Worm (Caenorhabditis elegans): ENCODE results near the gene B0361.11.

B0361.11 gene

ce11 chrIII:7278491-7278890 is 1.1 kb downstream of the B0361.11 start (continued):
- TF ChIP-seq tra-1 (GFP tag; IDR thresholded peaks at IDR 0.05): peak; percentile 79; the same call in 1 of the 2 replicates
- TF ChIP-seq nhr-42 (GFP tag; IDR thresholded peaks at IDR 0.05): peak; percentile 81
- TF ChIP-seq egl-43 (GFP tag; IDR thresholded peaks at IDR 0.05): no peak; the same call in 1 of the 2 replicates
- TF ChIP-seq mdt-29 (GFP tag; IDR thresholded peaks at IDR 0.05): no peak
- peak; percentile 45; the same call in 1 of the 2 replicates for TF ChIP-seq D1046.2 (GFP tag; IDR thresholded peaks at IDR 0.05)
- 0 out of 2 replicates have a peak, but pooled peaks have one; percentile 30 for TF ChIP-seq snpc-1.2 (GFP tag; IDR thresholded peaks at IDR 0.05)
- TF ChIP-seq saeg-2 (GFP tag; IDR thresholded peaks at IDR 0.05): no peak
- TF ChIP-seq R02D3.7 (tag; optimal IDR thresholded peaks at IDR 0.05): no peak
- TF ChIP-seq nhr-41 (GFP tag; IDR thresholded peaks at IDR 0.05): peak; percentile 56; the same call in 1 of the 2 replicates
- TF ChIP-seq pha-4 (GFP tag; IDR thresholded peaks at IDR 0.05): no peak
- no peak for TF ChIP-seq pha-4 (tag; optimal IDR thresholded peaks at IDR 0.05)
- peak; percentile 84 for TF ChIP-seq lin-1 (GFP tag; IDR thresholded peaks at IDR 0.05)
- peak; percentile 57; the same call in 1 of the 2 replicates for TF ChIP-seq zfp-3 (GFP tag; conservative IDR thresholded peaks at IDR 0.05)
- peak; percentile 72 for TF ChIP-seq duxl-1 (tag; optimal IDR thresholded peaks at IDR 0.05; ENCODE audit: poor library complexity)
- no peak for TF ChIP-seq arid-1 (GFP tag; conservative IDR thresholded peaks at IDR 0.05)
- TF ChIP-seq T20F7.1 (GFP tag; optimal IDR thresholded peaks at IDR 0.05): peak; percentile 87
- TF ChIP-seq hlh-11 (tag; optimal IDR thresholded peaks at IDR 0.05): peak; percentile 61
- TF ChIP-seq ctbp-1 (GFP tag; IDR thresholded peaks at IDR 0.05): no peak
- TF ChIP-seq ces-1 (GFP tag; optimal IDR thresholded peaks at IDR 0.05): no peak
- TF ChIP-seq spr-1 (tag; optimal IDR thresholded peaks at IDR 0.05): peak; percentile 20
- no peak for TF ChIP-seq tag-97 (GFP tag; IDR thresholded peaks at IDR 0.05)
- TF ChIP-seq nhr-10 (tag; optimal IDR thresholded peaks at IDR 0.05): no peak
- no peak for TF ChIP-seq zip-11 (GFP tag; IDR thresholded peaks at IDR 0.05)
- TF ChIP-seq F10B5.3 (tag; optimal IDR thresholded peaks at IDR 0.05): no peak
- TF ChIP-seq nhr-237 (tag; optimal IDR thresholded peaks at IDR 0.05): no peak
- TF ChIP-seq lsy-2 (tag; optimal IDR thresholded peaks at IDR 0.05): peak in 1 of 2 experiments; percentile 89
- TF ChIP-seq dmd-9 (GFP tag; IDR thresholded peaks at IDR 0.05): peak; percentile 67; the same call in 1 of the 2 replicates
- TF ChIP-seq hif-1 (tag; optimal IDR thresholded peaks at IDR 0.05): peak in 1 of 2 experiments; percentile 61
- TF ChIP-seq lir-3 (tag; optimal IDR thresholded peaks at IDR 0.05): peak; percentile 4
- TF ChIP-seq nhr-76 (tag; optimal IDR thresholded peaks at IDR 0.05): no peak
- TF ChIP-seq zfp-2 (tag; optimal IDR thresholded peaks at IDR 0.05): peak; percentile 14
- peak; percentile 96 for TF ChIP-seq snpc-4 (tag; optimal IDR thresholded peaks at IDR 0.05)
- TF ChIP-seq Y105C5A.15 (GFP tag; IDR thresholded peaks at IDR 0.05): no peak
- no peak for TF ChIP-seq skn-1 (tag; optimal IDR thresholded peaks at IDR 0.05)
- TF ChIP-seq F37D6.2 (tag; optimal IDR thresholded peaks at IDR 0.05): peak; percentile 38
- TF ChIP-seq lin-38 (GFP tag; IDR thresholded peaks at IDR 0.05): peak; percentile 84
- TF ChIP-seq egl-27 (tag; optimal IDR thresholded peaks at IDR 0.05): no peak
- no peak for TF ChIP-seq unc-39 (tag; optimal IDR thresholded peaks at IDR 0.05)
- TF ChIP-seq F49E8.2 (tag; optimal IDR thresholded peaks at IDR 0.05; ENCODE audit: borderline replicate concordance): no peak
- TF ChIP-seq daf-8 (GFP tag; IDR thresholded peaks at IDR 0.05): no peak
- no peak; the same call in 1 of the 2 replicates for TF ChIP-seq Y75B8A.6 (GFP tag; IDR thresholded peaks at IDR 0.05)
- peak; percentile 72 for TF ChIP-seq nhr-11 (tag; optimal IDR thresholded peaks at IDR 0.05)
- TF ChIP-seq attf-4 (tag; optimal IDR thresholded peaks at IDR 0.05): no peak
- no peak for TF ChIP-seq set-16 (GFP tag; IDR thresholded peaks at IDR 0.05)
- peak; percentile 83 for TF ChIP-seq mep-1 (tag; optimal IDR thresholded peaks at IDR 0.05)
- peak; percentile 96 for TF ChIP-seq dve-1 (tag; optimal IDR thresholded peaks at IDR 0.05; ENCODE audit: insufficient read depth)
- no peak for TF ChIP-seq lin-29 (GFP tag; IDR thresholded peaks at IDR 0.05)
- peak; percentile 90 for TF ChIP-seq nhr-77 (tag; optimal IDR thresholded peaks at IDR 0.05)
- TF ChIP-seq ztf-7 (tag; optimal IDR thresholded peaks at IDR 0.05): peak; percentile 89
- peak; percentile 63 for TF ChIP-seq vab-7 (GFP tag; IDR thresholded peaks at IDR 0.05)
- TF ChIP-seq nhr-111 (GFP tag; optimal IDR thresholded peaks at IDR 0.05): no peak
- TF ChIP-seq hmg-1.1 (GFP tag; IDR thresholded peaks at IDR 0.05): peak; percentile 75
